Fruit fly (Drosophila melanogaster) whole organism, embryonic: ENCODE results near the gene Polr1D.

Experiments used
- Asciz ChIP-seq: fragments of 200-800 bp; sonication (Bioruptor generic); optimal IDR thresholded peaks from 2 replicates; lab custom pipeline; 2017; ENCODE audit warnings: missing biosample characterization, mild to moderate bottlenecking, missing genetic modification characterization, missing genetic modification reagents
- Atf-2 ChIP-seq: fragments of 200-800 bp; sonication (Bioruptor generic); optimal IDR thresholded peaks from 2 replicates; lab custom pipeline; 2016; ENCODE audit warnings: missing biosample characterization, missing genetic modification characterization
- B-H1 ChIP-seq: fragments of 200-800 bp; sonication (Bioruptor generic); IDR thresholded peaks from 3 replicates; pipeline ENCODE4 v1.3.6; 2022; ENCODE audit warnings: missing biosample characterization, missing genetic modification characterization
- C15 ChIP-seq: fragments of 200-800 bp; sonication (Bioruptor generic); IDR thresholded peaks from 3 replicates; pipeline ENCODE4 v1.3.6; 2022; ENCODE audit warnings: missing biosample characterization, missing genetic modification characterization
- CG10209 ChIP-seq: fragments of 200-800 bp; sonication (Bioruptor generic); optimal IDR thresholded peaks from 3 replicates; lab custom pipeline; 2017; ENCODE audit warnings: missing biosample characterization, mild to moderate bottlenecking, missing genetic modification characterization, missing genetic modification reagents
- CG12071 ChIP-seq: fragments of 200-800 bp; sonication (Bioruptor generic); optimal IDR thresholded peaks from 3 replicates; lab custom pipeline; 2018; ENCODE audit warnings: missing biosample characterization, mild to moderate bottlenecking, missing genetic modification characterization
- CG12104 ChIP-seq: fragments of 200-800 bp; sonication (Bioruptor generic); optimal IDR thresholded peaks from 3 replicates; lab custom pipeline; 2016; ENCODE audit warnings: missing biosample characterization, missing genetic modification characterization
- CG14710 ChIP-seq: fragments of 200-800 bp; sonication (Bioruptor generic); optimal IDR thresholded peaks from 3 replicates; lab custom pipeline; 2019; ENCODE audit warnings: missing biosample characterization, mild to moderate bottlenecking, missing genetic modification characterization, moderate library complexity
- CG15479 ChIP-seq: fragments of 200-800 bp; sonication (Bioruptor generic); optimal IDR thresholded peaks from 3 replicates; lab custom pipeline; 2019; ENCODE audit warnings: missing biosample characterization, mild to moderate bottlenecking, missing genetic modification characterization, moderate library complexity
- CG15696 ChIP-seq: fragments of 200-800 bp; sonication (Bioruptor generic); optimal IDR thresholded peaks from 2 replicates; lab custom pipeline; 2019; ENCODE audit warnings: missing biosample characterization, mild to moderate bottlenecking, missing genetic modification characterization, moderate library complexity
- CG17328 ChIP-seq: fragments of 200-800 bp; sonication (Bioruptor generic); IDR thresholded peaks from 2 replicates; pipeline ENCODE4 v1.3.6; 2022; ENCODE audit warnings: missing biosample characterization, missing genetic modification characterization
- CG17568 ChIP-seq: fragments of 200-800 bp; sonication (Bioruptor generic); optimal IDR thresholded peaks from 2 replicates; lab custom pipeline; 2018; ENCODE audit warnings: missing biosample characterization, mild to moderate bottlenecking, missing genetic modification characterization, moderate library complexity
- CG2120 ChIP-seq: fragments of 200-800 bp; sonication (Bioruptor generic); optimal IDR thresholded peaks from 3 replicates; lab custom pipeline; 2016; ENCODE audit warnings: missing biosample characterization, missing genetic modification characterization
- CG4360 ChIP-seq: fragments of 200-800 bp; sonication (Bioruptor generic); IDR thresholded peaks from 2 replicates; pipeline ENCODE4 v1.3.6; 2022; ENCODE audit warnings: missing biosample characterization, missing genetic modification characterization
- CG4424 ChIP-seq: fragments of 200-800 bp; sonication (Bioruptor generic); optimal IDR thresholded peaks from 3 replicates; lab custom pipeline; 2016; ENCODE audit warnings: missing biosample characterization, missing genetic modification characterization
- CG6854 ChIP-seq: fragments of 200-800 bp; sonication (Bioruptor generic); optimal IDR thresholded peaks from 3 replicates; lab custom pipeline; 2017; ENCODE audit warnings: missing biosample characterization, mild to moderate bottlenecking, missing genetic modification characterization
- CG8089 ChIP-seq: fragments of 200-800 bp; sonication (Bioruptor generic); optimal IDR thresholded peaks from 3 replicates; lab custom pipeline; 2016; ENCODE audit warnings: missing biosample characterization, missing genetic modification characterization
- CG8924 ChIP-seq: fragments of 200-800 bp; optimal IDR thresholded peaks from 3 replicates; lab custom pipeline; 2019; ENCODE audit warnings: missing biosample characterization, mild to moderate bottlenecking, missing genetic modification characterization, moderate library complexity
- Chrac-16 ChIP-seq: fragments of 200-800 bp; sonication (Bioruptor generic); optimal IDR thresholded peaks from 3 replicates; lab custom pipeline; 2016; ENCODE audit warnings: missing biosample characterization, missing genetic modification characterization
- Deaf1 ChIP-seq: fragments of 200-800 bp; optimal IDR thresholded peaks from 3 replicates; lab custom pipeline; 2019; ENCODE audit warnings: missing biosample characterization, mild to moderate bottlenecking, missing genetic modification characterization, moderate library complexity
- ERR ChIP-seq: fragments of 200-800 bp; sonication (Bioruptor generic); optimal IDR thresholded peaks from 2 replicates; lab custom pipeline; 2016; ENCODE audit warnings: missing biosample characterization, missing genetic modification characterization
- Eip74EF ChIP-seq, 2 experiments: fragments of 200-800 bp in 1 of 2; fragments of >200 bp in 1 of 2; sonication (Bioruptor generic) in 1 of 2; optimal IDR thresholded peaks; 2 replicates each; lab custom pipeline; 2017 to 2019; ENCODE audit warnings: missing biosample characterization in 2 of 2, missing genetic modification characterization in 2 of 2, mild to moderate bottlenecking in 1 of 2, moderate library complexity in 1 of 2
- HLH3B ChIP-seq: fragments of 200-800 bp; sonication (Bioruptor generic); IDR thresholded peaks from 2 replicates; pipeline ENCODE4 v1.3.6; 2022; ENCODE audit warnings: missing biosample characterization, missing genetic modification characterization
- HLHmδ ChIP-seq: fragments of 200-800 bp; sonication (Bioruptor generic); optimal IDR thresholded peaks from 2 replicates; lab custom pipeline; 2018; ENCODE audit warnings: missing biosample characterization, mild to moderate bottlenecking, missing genetic modification characterization, moderate library complexity
- Hey ChIP-seq: fragments of 200-800 bp; sonication (Bioruptor generic); optimal IDR thresholded peaks from 3 replicates; lab custom pipeline; 2018; ENCODE audit warnings: missing biosample characterization, mild to moderate bottlenecking, missing genetic modification characterization
- Med ChIP-seq: fragments of 200-800 bp; sonication (Bioruptor generic); peaks from one replicate; lab custom pipeline; 2016; ENCODE audit warnings: missing biosample characterization, missing genetic modification characterization, mild to moderate bottlenecking, inconsistent platforms, moderate library complexity
- Meics ChIP-seq: fragments of 200-800 bp; sonication (Bioruptor generic); optimal IDR thresholded peaks from 2 replicates; lab custom pipeline; 2017; ENCODE audit warnings: missing biosample characterization, mild to moderate bottlenecking, missing genetic modification characterization
- Mes4 ChIP-seq: fragments of 200-800 bp; sonication (Bioruptor generic); optimal IDR thresholded peaks from 2 replicates; lab custom pipeline; 2016; ENCODE audit warnings: missing biosample characterization, missing genetic modification characterization
- NC2α ChIP-seq: fragments of 200-800 bp; sonication (Bioruptor generic); optimal IDR thresholded peaks from 2 replicates; lab custom pipeline; 2016; ENCODE audit warnings: missing biosample characterization, missing genetic modification characterization
- NK7.1 ChIP-seq: fragments of 200-800 bp; sonication (Bioruptor generic); optimal IDR thresholded peaks from 3 replicates; lab custom pipeline; 2016; ENCODE audit warnings: missing biosample characterization, missing genetic modification characterization
- Oli ChIP-seq: fragments of 200-800 bp; sonication (Bioruptor generic); optimal IDR thresholded peaks from 2 replicates; lab custom pipeline; 2018; ENCODE audit warnings: missing biosample characterization, mild to moderate bottlenecking, missing genetic modification characterization, moderate library complexity
- Six4 ChIP-seq: fragments of 200-800 bp; sonication (Bioruptor generic); optimal IDR thresholded peaks from 2 replicates; lab custom pipeline; 2016; ENCODE audit warnings: missing biosample characterization, missing genetic modification characterization
- TFAM ChIP-seq: fragments of 200-800 bp; sonication (Bioruptor generic); optimal IDR thresholded peaks from 2 replicates; lab custom pipeline; 2017; ENCODE audit warnings: missing biosample characterization, missing genetic modification characterization, inconsistent platforms
- ap ChIP-seq: fragments of 200-800 bp; sonication (Bioruptor generic); IDR thresholded peaks from 2 replicates; pipeline ENCODE4 v1.3.6; 2022; ENCODE audit warnings: missing biosample characterization, missing genetic modification characterization
- ara ChIP-seq: fragments of 200-800 bp; sonication (Bioruptor generic); IDR thresholded peaks from 2 replicates; pipeline ENCODE4 v1.3.6; 2022; ENCODE audit warnings: missing biosample characterization, missing genetic modification characterization
- dimm ChIP-seq: fragments of 200-800 bp; sonication (Bioruptor generic); IDR thresholded peaks from 2 replicates; pipeline ENCODE4 v1.3.6; 2022; ENCODE audit warnings: missing biosample characterization, missing genetic modification characterization
- dmrt11E ChIP-seq: fragments of 200-800 bp; sonication (Bioruptor generic); optimal IDR thresholded peaks from 3 replicates; lab custom pipeline; 2018; ENCODE audit warnings: missing biosample characterization, mild to moderate bottlenecking, missing genetic modification characterization, moderate library complexity
- ewg ChIP-seq: fragments of 200-800 bp; sonication (Bioruptor generic); optimal IDR thresholded peaks from 3 replicates; lab custom pipeline; 2017; ENCODE audit warnings: mild to moderate bottlenecking, missing biosample characterization, missing genetic modification reagents, missing genetic modification characterization
- fru ChIP-seq: fragments of >200 bp; optimal IDR thresholded peaks from 2 replicates; lab custom pipeline; 2017
- gfzf ChIP-seq: fragments of 200-800 bp; sonication (Bioruptor generic); optimal IDR thresholded peaks from 2 replicates; lab custom pipeline; 2016; ENCODE audit warnings: missing biosample characterization, mild to moderate bottlenecking, missing genetic modification characterization, moderate library complexity
- hbn ChIP-seq: fragments of 200-800 bp; sonication (Bioruptor generic); IDR thresholded peaks from 2 replicates; pipeline ENCODE4 v1.3.6; 2022; ENCODE audit warnings: missing biosample characterization, missing genetic modification characterization; ENCODE audit not compliant: partially characterized antibody
- klu ChIP-seq: fragments of 200-800 bp; sonication (Bioruptor generic); IDR thresholded peaks from 2 replicates; pipeline ENCODE4 v1.3.6; 2022; ENCODE audit warnings: missing biosample characterization, missing genetic modification characterization
- lbe ChIP-seq: fragments of 200-800 bp; sonication (Bioruptor generic); optimal IDR thresholded peaks from 2 replicates; lab custom pipeline; 2016; ENCODE audit warnings: missing biosample characterization, mild to moderate bottlenecking, missing genetic modification characterization
- luna ChIP-seq: fragments of 200-800 bp; sonication (Bioruptor generic); optimal IDR thresholded peaks from 2 replicates; lab custom pipeline; 2016; ENCODE audit warnings: missing biosample characterization, missing genetic modification characterization
- maf-S ChIP-seq: fragments of 200-800 bp; sonication (Bioruptor generic); optimal IDR thresholded peaks from 2 replicates; lab custom pipeline; 2016; ENCODE audit warnings: missing biosample characterization, missing genetic modification characterization
- otp ChIP-seq: fragments of 200-800 bp; sonication (Bioruptor generic); IDR thresholded peaks from 3 replicates; pipeline ENCODE4, ENCODE4 v1.3.6; 2022; ENCODE audit warnings: missing biosample characterization, missing genetic modification characterization
- scrt ChIP-seq: fragments of 200-800 bp; sonication (Bioruptor generic); optimal IDR thresholded peaks from 2 replicates; lab custom pipeline; 2018; ENCODE audit warnings: missing biosample characterization, mild to moderate bottlenecking, missing genetic modification characterization, moderate library complexity
- sug ChIP-seq: fragments of 200-800 bp; optimal IDR thresholded peaks from 2 replicates; lab custom pipeline; 2019; ENCODE audit warnings: missing biosample characterization, mild to moderate bottlenecking, missing genetic modification characterization, moderate library complexity
- trem ChIP-seq: fragments of 200-800 bp; optimal IDR thresholded peaks from 3 replicates; lab custom pipeline; 2019; ENCODE audit warnings: missing biosample characterization, mild to moderate bottlenecking, missing genetic modification characterization, moderate library complexity
- tup ChIP-seq: fragments of 200-800 bp; sonication (Bioruptor generic); optimal IDR thresholded peaks from 2 replicates; lab custom pipeline; 2016; ENCODE audit warnings: missing biosample characterization, mild to moderate bottlenecking, missing genetic modification characterization, moderate library complexity
- usp ChIP-seq: fragments of >200 bp; optimal IDR thresholded peaks from 2 replicates; lab custom pipeline; 2017; ENCODE audit warnings: missing biosample characterization, missing genetic modification characterization
- z ChIP-seq: fragments of 200-800 bp; sonication (Bioruptor generic); IDR thresholded peaks from 3 replicates; pipeline ENCODE4 v1.3.6; 2022; ENCODE audit warnings: missing biosample characterization, missing genetic modification characterization
- zen ChIP-seq: fragments of 200-800 bp; sonication (Bioruptor generic); optimal IDR thresholded peaks from 3 replicates; lab custom pipeline; 2018; ENCODE audit warnings: missing biosample characterization, mild to moderate bottlenecking, missing genetic modification characterization, moderate library complexity

The Polr1D gene

dm6 chr2L:19120984-19121383 lies 14.0 kb downstream of the Polr1D start (continued):
- no peak for TF ChIP-seq hbn (GFP tag; lab: Robert Waterston, UW)
- TF ChIP-seq tup = no peak
- TF ChIP-seq scrt = no peak
- no peak for TF ChIP-seq CG15479 (GFP tag; lab: Kevin White, UChicago)
- no peak for TF ChIP-seq Eip74EF (GFP tag; optimal IDR thresholded peaks at IDR 0.05; lab: Kevin White, UChicago)
- no peak for TF ChIP-seq Mes4
- TF ChIP-seq Chrac-16 = no peak
- peak; percentile 60 for TF ChIP-seq Meics (GFP tag; lab: Kevin White, UChicago)
- peak; percentile 29 for TF ChIP-seq CG6854 (GFP tag; lab: Kevin White, UChicago)
- peak; percentile 31 for TF ChIP-seq CG14710 (tag; lab: Kevin White, UChicago)
- TF ChIP-seq Hey = no peak
- TF ChIP-seq CG10209 = no peak
- no peak for TF ChIP-seq Atf-2 (GFP tag; lab: Kevin White, UChicago)
- TF ChIP-seq ara = no peak
- TF ChIP-seq luna (GFP tag; lab: Kevin White, UChicago) = no peak
- no peak for TF ChIP-seq otp (GFP tag; lab: Robert Waterston, UW)
- TF ChIP-seq CG12104 (GFP tag; lab: Kevin White, UChicago) = no peak
- TF ChIP-seq zen (tag; lab: Kevin White, UChicago) = no peak
- TF ChIP-seq B-H1 = no peak
- TF ChIP-seq Six4 = peak; percentile 0
- no peak for TF ChIP-seq lbe
- TF ChIP-seq CG15696 = no peak
- TF ChIP-seq CG2120 (GFP tag; lab: Kevin White, UChicago) = peak; percentile 59
- no peak for TF ChIP-seq z (GFP tag; lab: Robert Waterston, UW)
- no peak for TF ChIP-seq HLH3B (GFP tag; lab: Robert Waterston, UW)
- no peak; the same call in 1 of the 2 replicates for TF ChIP-seq dimm (GFP tag; lab: Robert Waterston, UW)
- no peak for TF ChIP-seq CG12071 (GFP tag; lab: Kevin White, UChicago)
- no peak for TF ChIP-seq ewg
- TF ChIP-seq CG8924 (tag; lab: Kevin White, UChicago) = no peak
- TF ChIP-seq usp = no peak
- no peak for TF ChIP-seq gfzf (GFP tag; lab: Kevin White, UChicago)
- TF ChIP-seq klu (GFP tag; lab: Robert Waterston, UW) = no peak
- TF ChIP-seq CG8089 (GFP tag; lab: Kevin White, UChicago) = no peak
- TF ChIP-seq NK7.1 = no peak
- no peak for TF ChIP-seq CG4360 (GFP tag; lab: Robert Waterston, UW)
- no peak for TF ChIP-seq TFAM
- TF ChIP-seq NC2α = no peak
- peak; percentile 53 for TF ChIP-seq CG4424 (GFP tag; lab: Kevin White, UChicago)
- TF ChIP-seq trem (tag; lab: Kevin White, UChicago) = no peak
- no peak for TF ChIP-seq HLHmδ (GFP tag; lab: Kevin White, UChicago)
- TF ChIP-seq Med (GFP tag; lab: Kevin White, UChicago) = peak; percentile 65
- no peak for TF ChIP-seq dmrt11E (tag; lab: Kevin White, UChicago)
- no peak for TF ChIP-seq ERR (GFP tag; lab: Kevin White, UChicago)
- TF ChIP-seq maf-S (GFP tag; lab: Kevin White, UChicago) = no peak
- TF ChIP-seq ap (GFP tag; lab: Robert Waterston, UW) = no peak
- no peak for TF ChIP-seq C15 (GFP tag; lab: Robert Waterston, UW)
- no peak for TF ChIP-seq CG17568 (GFP tag; lab: Kevin White, UChicago)
- TF ChIP-seq CG17328 (GFP tag; lab: Robert Waterston, UW) = no peak
- peak; percentile 52 for TF ChIP-seq Oli (tag; lab: Kevin White, UChicago)
- no peak for TF ChIP-seq fru (lab: Kevin White, UChicago)
- no peak for TF ChIP-seq Asciz (GFP tag; lab: Kevin White, UChicago)
- no peak for TF ChIP-seq sug (tag; lab: Kevin White, UChicago)
- TF ChIP-seq Deaf1 (tag; lab: Kevin White, UChicago) = no peak
